Worm (Caenorhabditis elegans) whole organism, L4/young adult: Measurements from ENCODE around the gene Y116A8C.10.
"Not testable (repeated sequence)": the region's sequence is repeated elsewhere in the genome, so short reads cannot be mapped to it uniquely, and the experiment has no call there.

ENCODE experiments used
- W03F9.2 ChIP-seq: fragments of 150-350 bp; optimal IDR thresholded peaks from 2 replicates; lab custom pipeline; 2014; ENCODE audit warnings: missing biosample characterization, missing genetic modification characterization
- dao-5 ChIP-seq: sonication (generic microtip); optimal IDR thresholded peaks from 2 replicates; lab custom pipeline; 2016; ENCODE audit warnings: missing genotype, missing genetic modification characterization, moderate library complexity, missing compliant biosample characterization
- him-1 ChIP-seq: sonication (generic microtip); optimal IDR thresholded peaks from 2 replicates; lab custom pipeline; 2016; ENCODE audit warnings: missing genotype, missing genetic modification reagents, missing genetic modification characterization, missing compliant biosample characterization

The Y116A8C.10 gene

ce11 chrIV:16919212-16919775 is 19.6 kb downstream of the Y116A8C.10 start, which contains the start of the genes Y116A8C.470 and Y116A8C.463:
Gene Y116A8C.470 (minus strand): TSS chrIV:16919312.
Gene Y116A8C.463 (plus strand): TSS chrIV:16919725.
- TF ChIP-seq W03F9.2 (tag; lab: Kevin White, UChicago) (no peak), dao-5 (no peak), him-1 (tag; lab: Kevin White, UChicago) (no peak)

ce11 chrIV:16917831-16918429 is 21.0 kb downstream of the Y116A8C.10 start, which contains the start of the genes Y116A8C.469 and Y116A8C.468:
Gene Y116A8C.469 (minus strand): TSS chrIV:16917931.
Gene Y116A8C.468 (plus strand): TSS chrIV:16918379.
- no peak for TF ChIP-seq dao-5
- TF ChIP-seq W03F9.2 (tag; lab: Kevin White, UChicago) = no peak
- TF ChIP-seq him-1 (tag; lab: Kevin White, UChicago) = no peak

ce11 chrIV:16915751-16916150 is 23.1 kb downstream of the Y116A8C.10 start, which contains the start of gene Y116A8C.3:
Gene Y116A8C.3 (plus strand): TSS chrIV:16916051.
- TF ChIP-seq dao-5 (no peak), W03F9.2 (tag; lab: Kevin White, UChicago) (no peak), him-1 (tag; lab: Kevin White, UChicago) (no peak)

ce11 chrIV:16898205-16898604 is 40.7 kb downstream of the Y116A8C.10 start:
- TF ChIP-seq dao-5 (no peak), him-1 (tag; lab: Kevin White, UChicago) (no peak), W03F9.2 (tag; lab: Kevin White, UChicago) (no peak)

- not testable (repeated sequence) for TF ChIP-seq him-1 (tag; lab: Kevin White, UChicago); W03F9.2 (tag; lab: Kevin White, UChicago); dao-5
Observed at ce11 chrIV:16895288-16895687, 43.6 kb downstream of the Y116A8C.10 start, which contains the start of gene T06A10.2. Gene T06A10.2 (plus strand): TSS chrIV:16895588.

- no peak for TF ChIP-seq dao-5
- no peak for TF ChIP-seq him-1 (tag; lab: Kevin White, UChicago)
- no peak for TF ChIP-seq W03F9.2 (tag; lab: Kevin White, UChicago)
Observed at ce11 chrIV:16888580-16888979, 50.3 kb downstream of the Y116A8C.10 start.
